Worm (Caenorhabditis elegans) whole organism, young adult: ENCODE results near the gene nlp-61.

Source experiments
- C06A6.2 ChIP-seq: fragments of 200-800 bp; sonication (Bioruptor generic); conservative IDR thresholded peaks from 2 replicates; pipeline ENCODE4 v1.3.6; 2022; ENCODE audit warnings: missing genetic modification characterization, missing compliant biosample characterization
- F22D6.2 ChIP-seq: sonication (generic microtip); optimal IDR thresholded peaks from 2 replicates; lab custom pipeline; 2016; ENCODE audit warnings: mild to moderate bottlenecking, missing genetic modification characterization, missing compliant biosample characterization
- F23B12.7 ChIP-seq: sonication (generic microtip); optimal IDR thresholded peaks from 2 replicates; lab custom pipeline; 2017; ENCODE audit warnings: missing genetic modification characterization, mild to moderate bottlenecking, missing compliant biosample characterization, antibody characterized with exemption, moderate library complexity; ENCODE audit not compliant: insufficient read depth
- F55B11.4 ChIP-seq: sonication (generic microtip); optimal IDR thresholded peaks from 2 replicates; lab custom pipeline; 2016; ENCODE audit warnings: missing compliant biosample characterization, missing genetic modification characterization, borderline replicate concordance; ENCODE audit not compliant: insufficient read depth
- Y67H2A.10 ChIP-seq: fragments of 200-800 bp; sonication (Bioruptor generic); conservative IDR thresholded peaks from 2 replicates; pipeline ENCODE4 v1.3.6; 2022; ENCODE audit warnings: missing genetic modification reagents, missing genetic modification characterization, missing compliant biosample characterization
- ZK185.1 ChIP-seq: sonication (generic microtip); optimal IDR thresholded peaks from 2 replicates; lab custom pipeline; 2016; ENCODE audit warnings: mild to moderate bottlenecking, missing genetic modification characterization, missing compliant biosample characterization; ENCODE audit not compliant: poor library complexity, severe bottlenecking
- ama-1 ChIP-seq, 3 experiments: fragments of 150-350 bp in 1 of 3; sonication (generic microtip) in 2 of 3; optimal IDR thresholded peaks; 2 replicates each; lab custom pipeline; 2014 to 2018; ENCODE audit warnings: missing biosample characterization in 2 of 3, missing genetic modification characterization in 2 of 3, missing genetic modification reagents in 2 of 3
- attf-5 ChIP-seq: fragments of 200-800 bp; sonication (Bioruptor generic); optimal IDR thresholded peaks from 2 replicates; lab custom pipeline; 2018; ENCODE audit warnings: mild to moderate bottlenecking, missing genetic modification characterization, missing compliant biosample characterization
- bed-1 ChIP-seq: fragments of 200-800 bp; sonication (Bioruptor generic); IDR thresholded peaks from 2 replicates; pipeline ENCODE4 v1.3.6; 2022; ENCODE audit warnings: missing genetic modification reagents, missing genetic modification characterization, missing compliant biosample characterization
- ceh-27 ChIP-seq: fragments of 200-800 bp; sonication (Bioruptor generic); optimal IDR thresholded peaks from 2 replicates; lab custom pipeline; 2018; ENCODE audit warnings: mild to moderate bottlenecking, missing genetic modification characterization, moderate library complexity, missing compliant biosample characterization
- ceh-40 ChIP-seq: fragments of 200-800 bp; sonication (Bioruptor generic); IDR thresholded peaks from 2 replicates; pipeline ENCODE4 v1.3.6; 2022; ENCODE audit warnings: missing genetic modification characterization, missing compliant biosample characterization
- efl-1 ChIP-seq: fragments of 150-350 bp; optimal IDR thresholded peaks from 2 replicates; lab custom pipeline; 2014; ENCODE audit warnings: missing biosample characterization, missing genetic modification reagents, missing genetic modification characterization
- egl-18 ChIP-seq: fragments of 200-800 bp; sonication (Bioruptor generic); IDR thresholded peaks from 2 replicates; pipeline ENCODE4 v1.3.6; 2022; ENCODE audit warnings: missing genetic modification reagents, missing genetic modification characterization, missing compliant biosample characterization
- ekl-4 ChIP-seq: fragments of 200-800 bp; sonication (Bioruptor generic); IDR thresholded peaks from 2 replicates; pipeline ENCODE4 v1.3.6; 2022; ENCODE audit warnings: missing genetic modification reagents, missing genetic modification characterization, missing compliant biosample characterization
- ets-4 ChIP-seq: fragments of 200-800 bp; sonication (Bioruptor generic); optimal IDR thresholded peaks from 2 replicates; lab custom pipeline; 2018; ENCODE audit warnings: mild to moderate bottlenecking, missing genetic modification characterization, missing compliant biosample characterization
- gei-17 ChIP-seq: fragments of 200-800 bp; sonication (Bioruptor generic); optimal IDR thresholded peaks from 2 replicates; lab custom pipeline; 2018; ENCODE audit warnings: mild to moderate bottlenecking, missing genetic modification characterization, missing compliant biosample characterization
- hlh-26 ChIP-seq: fragments of 200-800 bp; sonication (Bioruptor generic); conservative IDR thresholded peaks from 2 replicates; pipeline ENCODE4 v1.3.6; 2022; ENCODE audit warnings: missing genetic modification reagents, missing genetic modification characterization, missing compliant biosample characterization
- hmg-1.2 ChIP-seq: fragments of 200-800 bp; sonication (Bioruptor generic); IDR thresholded peaks from 2 replicates; pipeline ENCODE4 v1.3.6; 2022; ENCODE audit warnings: missing genetic modification reagents, missing genetic modification characterization, missing compliant biosample characterization
- hmg-20 ChIP-seq: fragments of 200-800 bp; sonication (Bioruptor generic); IDR thresholded peaks from 2 replicates; pipeline ENCODE4 v1.3.6; 2022; ENCODE audit warnings: missing genetic modification reagents, missing genetic modification characterization, missing compliant biosample characterization
- hrde-1 ChIP-seq: sonication (generic microtip); optimal IDR thresholded peaks from 2 replicates; lab custom pipeline; 2016; ENCODE audit warnings: missing genetic modification characterization, mild to moderate bottlenecking, missing compliant biosample characterization, moderate library complexity, missing genotype, missing genetic modification reagents, borderline replicate concordance
- lin-35 ChIP-seq, 3 experiments: fragments of 150-350 bp in 2 of 3; sonication (generic microtip) in 1 of 3; optimal IDR thresholded peaks; 2 replicates each; lab custom pipeline; 2014 to 2018; ENCODE audit warnings: missing biosample characterization in 3 of 3, missing genetic modification characterization in 3 of 3, missing genetic modification reagents in 3 of 3
- lir-1 ChIP-seq: fragments of 200-800 bp; sonication (Bioruptor generic); conservative IDR thresholded peaks from 2 replicates; pipeline ENCODE4 v1.3.6; 2022; ENCODE audit warnings: missing genetic modification reagents, missing genetic modification characterization, missing compliant biosample characterization
- madf-6 ChIP-seq: fragments of 200-800 bp; sonication (Bioruptor generic); IDR thresholded peaks from 2 replicates; pipeline ENCODE4 v1.3.6; 2022; ENCODE audit warnings: missing genetic modification reagents, missing genetic modification characterization, missing compliant biosample characterization
- mcd-1 ChIP-seq: fragments of 200-800 bp; sonication (Bioruptor generic); IDR thresholded peaks from 2 replicates; pipeline ENCODE4 v1.3.6; 2022; ENCODE audit warnings: missing genetic modification reagents, missing genetic modification characterization, missing compliant biosample characterization
- nhr-27 ChIP-seq: fragments of 200-800 bp; sonication (Bioruptor generic); optimal IDR thresholded peaks from 2 replicates; lab custom pipeline; 2018; ENCODE audit warnings: mild to moderate bottlenecking, missing genetic modification characterization, moderate library complexity, missing compliant biosample characterization
- nhr-80 ChIP-seq: sonication (generic microtip); optimal IDR thresholded peaks from 2 replicates; lab custom pipeline; 2016; ENCODE audit warnings: missing genetic modification characterization, missing compliant biosample characterization
- nhr-90 ChIP-seq: sonication (generic microtip); optimal IDR thresholded peaks from 2 replicates; lab custom pipeline; 2016; ENCODE audit warnings: missing genotype, mild to moderate bottlenecking, missing genetic modification characterization, missing compliant biosample characterization
- pha-4 ChIP-seq: fragments of 150-350 bp; sonication (generic microtip); optimal IDR thresholded peaks from 2 replicates; lab custom pipeline; 2014; ENCODE audit warnings: missing biosample characterization, missing genetic modification reagents, missing genetic modification characterization
- sea-2 ChIP-seq: fragments of 200-800 bp; sonication (Bioruptor generic); IDR thresholded peaks from 2 replicates; pipeline ENCODE4 v1.3.6; 2022; ENCODE audit warnings: missing genetic modification characterization, missing compliant biosample characterization
- snpc-1.3 ChIP-seq: sonication (generic microtip); optimal IDR thresholded peaks from 2 replicates; lab custom pipeline; 2017; ENCODE audit warnings: missing genetic modification characterization, mild to moderate bottlenecking, missing compliant biosample characterization, antibody characterized with exemption, moderate library complexity, missing genotype, missing genetic modification reagents; ENCODE audit not compliant: insufficient read depth
- tbp1 ChIP-seq: fragments of 200-800 bp; sonication (Bioruptor generic); optimal IDR thresholded peaks from 2 replicates; lab custom pipeline; 2018; ENCODE audit warnings: mild to moderate bottlenecking, missing genetic modification characterization, missing compliant biosample characterization
- unc-130 ChIP-seq: sonication (generic microtip); optimal IDR thresholded peaks from 2 replicates; lab custom pipeline; 2016; ENCODE audit warnings: missing genetic modification reagents, missing genetic modification characterization, missing compliant biosample characterization
- zfh-2 ChIP-seq: fragments of 200-800 bp; sonication (Bioruptor generic); conservative IDR thresholded peaks from 2 replicates; pipeline ENCODE4 v1.3.6; 2022; ENCODE audit warnings: missing genetic modification reagents, missing genetic modification characterization, missing compliant biosample characterization
- ztf-18 ChIP-seq: sonication (generic microtip); optimal IDR thresholded peaks from 2 replicates; lab custom pipeline; 2016; ENCODE audit warnings: missing genotype, mild to moderate bottlenecking, missing genetic modification characterization, missing compliant biosample characterization
- ztf-22 ChIP-seq: fragments of 200-800 bp; sonication (Bioruptor generic); optimal IDR thresholded peaks from 2 replicates; lab custom pipeline; 2018; ENCODE audit warnings: mild to moderate bottlenecking, missing genetic modification characterization, moderate library complexity, missing compliant biosample characterization
- ztf-26 ChIP-seq: sonication (generic microtip); optimal IDR thresholded peaks from 2 replicates; lab custom pipeline; 2017; ENCODE audit warnings: missing genetic modification characterization, missing compliant biosample characterization

The nlp-61 gene

DNA sequence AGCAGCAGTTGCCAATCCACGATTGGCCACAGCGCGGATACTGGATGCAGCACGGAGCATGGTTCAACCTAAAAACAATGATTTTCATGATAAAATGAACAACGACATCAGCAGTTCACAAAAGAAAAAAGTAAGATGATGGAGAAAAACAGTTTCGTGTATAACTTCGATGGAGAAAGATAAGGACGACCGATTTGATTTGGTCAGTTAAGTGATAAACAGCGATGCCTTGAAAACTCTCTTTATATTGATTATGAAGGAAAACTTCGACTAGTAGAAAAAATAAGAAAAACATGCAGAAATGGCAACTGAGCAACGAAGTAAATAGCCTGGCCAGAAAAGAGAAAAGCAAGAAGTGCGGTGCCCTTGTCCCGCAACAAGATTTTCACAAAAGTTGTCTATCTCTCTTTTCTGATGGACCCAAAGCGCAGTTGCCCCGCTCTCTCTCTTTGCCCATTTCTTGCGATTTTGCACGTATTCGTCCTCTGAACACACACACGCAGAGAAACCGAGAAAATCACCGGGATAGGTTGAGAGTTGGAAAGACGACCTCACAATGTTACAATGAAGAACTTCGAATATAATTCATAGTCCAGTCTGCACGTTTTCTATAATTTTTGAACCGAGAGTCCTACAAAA, 33.6 kb downstream of the nlp-61 start, which contains the start of gene pcca-1:
TSS of gene pcca-1 (minus strand) at position 68 of the 639 bp plus-strand sequence.
- TF ChIP-seq nhr-80 (peak; percentile 13), hmg-20 (GFP tag; lab: Robert Waterston, UW) (no peak), lir-1 (no peak), ama-1 (optimal IDR thresholded peaks at IDR 0.05; lab: Kevin White, UChicago) (peak; percentile 32), ama-1 (GFP tag; optimal IDR thresholded peaks at IDR 0.05; lab: Kevin White, UChicago) (no peak), unc-130 (GFP tag; lab: Kevin White, UChicago) (no peak), ceh-27 (GFP tag; lab: Kevin White, UChicago) (no peak)

DNA sequence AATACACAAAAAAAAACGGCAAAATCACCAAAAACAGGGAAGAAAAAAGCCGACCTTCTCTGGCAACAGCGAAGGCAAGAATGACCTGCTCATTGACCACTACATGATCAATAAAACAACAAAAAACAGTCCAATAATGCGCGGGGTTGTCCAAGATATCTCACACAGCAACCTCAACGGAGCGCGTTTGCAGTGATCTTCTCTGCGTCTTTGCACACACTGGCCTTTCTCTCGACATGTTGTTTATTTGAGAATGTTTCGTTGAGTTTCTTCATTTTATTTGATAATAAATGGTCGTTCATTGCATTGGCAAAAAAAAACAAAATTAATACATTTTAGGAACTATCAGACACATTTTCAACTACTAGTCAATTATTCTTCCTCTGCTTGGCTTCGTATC, 34.2 kb downstream of the nlp-61 start:
- peak; percentile 17; the same call in 1 of the 2 replicates for TF ChIP-seq hmg-1.2 (GFP tag; lab: Robert Waterston, UW)
- TF ChIP-seq hrde-1 (tag; lab: Kevin White, UChicago): no peak
- TF ChIP-seq ztf-26 (tag; lab: Kevin White, UChicago): peak; percentile 6
- no peak for TF ChIP-seq hlh-26 (GFP tag; lab: Robert Waterston, UW)
- no peak for TF ChIP-seq bed-1
- TF ChIP-seq zfh-2 (GFP tag; lab: Robert Waterston, UW): no peak
- TF ChIP-seq ama-1 (optimal IDR thresholded peaks at IDR 0.05; lab: Kevin White, UChicago): peak; percentile 34
- TF ChIP-seq ama-1 (GFP tag; optimal IDR thresholded peaks at IDR 0.05; lab: Kevin White, UChicago): no peak
- TF ChIP-seq lin-35 (GFP tag; optimal IDR thresholded peaks at IDR 0.05; lab: Kevin White, UChicago): no peak
- no peak for TF ChIP-seq pha-4
- TF ChIP-seq nhr-80: peak; percentile 45
- 0 out of 2 replicates have a peak, but pooled peaks have one; percentile 25 for TF ChIP-seq C06A6.2 (GFP tag; lab: Robert Waterston, UW)
- no peak for TF ChIP-seq ztf-18 (tag; lab: Kevin White, UChicago)
- peak; percentile 24 for TF ChIP-seq F23B12.7 (tag; lab: Kevin White, UChicago)
- no peak for TF ChIP-seq ceh-40 (GFP tag; lab: Robert Waterston, UW)
- peak; percentile 13 for TF ChIP-seq ceh-27 (GFP tag; lab: Kevin White, UChicago)
- peak; percentile 63 for TF ChIP-seq mcd-1 (GFP tag; lab: Robert Waterston, UW)
- TF ChIP-seq madf-6 (GFP tag; lab: Robert Waterston, UW): no peak
- no peak for TF ChIP-seq gei-17 (GFP tag; lab: Kevin White, UChicago)
- no peak for TF ChIP-seq nhr-27
- TF ChIP-seq tbp1 (GFP tag; lab: Kevin White, UChicago): peak; percentile 6
- TF ChIP-seq ZK185.1 (tag; lab: Kevin White, UChicago): no peak
- no peak for TF ChIP-seq sea-2 (GFP tag; lab: Robert Waterston, UW)
- no peak for TF ChIP-seq ekl-4 (GFP tag; lab: Robert Waterston, UW)
- peak; percentile 25 for TF ChIP-seq efl-1 (GFP tag; lab: Kevin White, UChicago)
- no peak for TF ChIP-seq snpc-1.3
- no peak for TF ChIP-seq ztf-22 (GFP tag; lab: Kevin White, UChicago)
- no peak for TF ChIP-seq nhr-90
- no peak for TF ChIP-seq F22D6.2 (tag; lab: Kevin White, UChicago)
- no peak for TF ChIP-seq ets-4 (GFP tag; lab: Kevin White, UChicago)

DNA sequence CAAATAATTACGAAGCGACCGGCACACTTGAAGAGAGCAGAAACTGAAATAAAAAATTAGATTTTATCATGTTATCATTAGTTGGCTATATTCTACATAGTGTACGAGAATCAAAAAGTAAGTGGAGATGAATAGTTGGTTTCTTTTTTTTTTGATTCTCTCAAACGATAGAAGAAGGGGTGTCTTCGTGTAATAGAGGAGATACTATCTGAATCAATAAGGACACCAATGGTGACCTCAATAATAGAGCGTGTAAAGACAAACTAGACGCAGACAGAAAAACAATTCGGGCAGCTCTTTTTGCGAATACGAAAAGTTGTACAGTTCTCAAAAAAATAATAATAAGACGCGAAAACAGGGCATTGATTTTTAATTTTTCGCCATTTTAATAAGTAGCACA, 35.1 kb downstream of the nlp-61 start:
- TF ChIP-seq attf-5 (GFP tag; lab: Kevin White, UChicago) (no peak), egl-18 (GFP tag; lab: Robert Waterston, UW) (no peak), Y67H2A.10 (GFP tag; lab: Robert Waterston, UW) (no peak), F55B11.4 (tag; lab: Kevin White, UChicago) (no peak)
- TF ChIP-seq, all 124 proteins: peak for 0
